Worm (Caenorhabditis elegans) whole organism, L4/young adult: ENCODE data around the gene sre-51.

Experiments
- W03F9.2 ChIP-seq: fragments of 150-350 bp; optimal IDR thresholded peaks from 2 replicates; lab custom pipeline; 2014; ENCODE audit warnings: missing biosample characterization, missing genetic modification characterization
- dao-5 ChIP-seq: sonication (generic microtip); optimal IDR thresholded peaks from 2 replicates; lab custom pipeline; 2016; ENCODE audit warnings: missing genotype, missing genetic modification characterization, moderate library complexity, missing compliant biosample characterization

ce11 chrII:12300680-12301079, 11.0 kb upstream of the sre-51 start:
- TF ChIP-seq W03F9.2: no peak
- no peak for TF ChIP-seq dao-5 (tag; lab: Kevin White, UChicago)
